Fruit fly (Drosophila melanogaster): ENCODE results near the gene cin.
A peak's percentile ranks its signal among the peaks of the same experiment; 100 is the strongest.

The cin gene

DNA sequence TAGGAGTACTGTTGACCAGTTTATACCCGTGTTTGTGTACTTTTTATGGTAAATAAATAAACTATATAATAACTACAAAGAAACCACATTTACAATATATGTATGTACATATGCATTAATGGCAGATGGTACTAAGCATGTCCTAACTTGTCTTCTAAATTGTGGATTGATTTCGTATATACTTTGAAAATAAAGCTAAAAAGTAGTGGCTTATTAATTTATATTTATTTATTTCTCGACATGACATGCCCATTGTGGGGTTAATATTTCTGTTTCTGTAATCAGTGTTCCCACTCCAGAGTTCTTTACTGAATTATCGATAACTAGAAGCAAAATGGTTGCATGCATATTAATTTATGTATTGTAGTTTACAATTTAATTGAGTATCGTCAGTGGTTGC is at the start of gene cin (continued):
- TF ChIP-seq nerfin-1 (tag; optimal IDR thresholded peaks at IDR 0.05) (no peak), CG6654 (GFP tag; optimal IDR thresholded peaks at IDR 0.05) (no peak), CG5245 (GFP tag; optimal IDR thresholded peaks at IDR 0.05) (no peak), dysf (GFP tag; IDR thresholded peaks at IDR 0.05) (peak; percentile 42; the same call in 1 of the 3 replicates), CG8924 (tag; optimal IDR thresholded peaks at IDR 0.05) (peak; percentile 51), Doc3 (GFP tag; IDR thresholded peaks at IDR 0.05; ENCODE audit: partially characterized antibody) (no peak), cad (GFP tag; optimal IDR thresholded peaks at IDR 0.05) (no peak), MESR4 (GFP tag; optimal IDR thresholded peaks at IDR 0.05) (no peak), Hmx (GFP tag; optimal IDR thresholded peaks at IDR 0.05) (no peak), dpn (GFP tag; optimal IDR thresholded peaks at IDR 0.05) (no peak), abd-A (tag; optimal IDR thresholded peaks at IDR 0.05) (no peak), CG11247 (GFP tag; IDR thresholded peaks at IDR 0.05) (no peak), CG4404 (GFP tag; IDR thresholded peaks at IDR 0.05) (peak; percentile 26; the same call in 1 of the 2 replicates), HLH4C (GFP tag; IDR thresholded peaks at IDR 0.05; ENCODE audit: partially characterized antibody) (no peak), sqz (GFP tag; optimal IDR thresholded peaks at IDR 0.05) (no peak), wor (GFP tag; IDR thresholded peaks at IDR 0.05) (no peak), Abd-B (GFP tag; optimal IDR thresholded peaks at IDR 0.05) (no peak), CG11093 (GFP tag; IDR thresholded peaks at IDR 0.05) (no peak), usp (GFP tag; optimal IDR thresholded peaks at IDR 0.05) (no peak), stwl (tag; optimal IDR thresholded peaks at IDR 0.05) (peak; percentile 59), CG4328 (GFP tag; optimal IDR thresholded peaks at IDR 0.05) (no peak), NC2β (GFP tag; optimal IDR thresholded peaks at IDR 0.05) (no peak), wdn (GFP tag; IDR thresholded peaks at IDR 0.05) (no peak), Poxn (GFP tag; IDR thresholded peaks at IDR 0.05) (no peak), chm (GFP tag; IDR thresholded peaks at IDR 0.05) (no peak), CG6854 (GFP tag; optimal IDR thresholded peaks at IDR 0.05) (no peak), CG14441 (GFP tag; IDR thresholded peaks at IDR 0.05) (no peak), unc-4 (GFP tag; IDR thresholded peaks at IDR 0.05; ENCODE audit: partially characterized antibody) (no peak), B-H1 (GFP tag; IDR thresholded peaks at IDR 0.05) (no peak), ash1 (GFP tag; optimal IDR thresholded peaks at IDR 0.05) (no peak), zfh1 (GFP tag; IDR thresholded peaks at IDR 0.05) (no peak), Atf6 (GFP tag; IDR thresholded peaks at IDR 0.05) (peak; percentile 26; the same call in 1 of the 2 replicates), bbx (GFP tag; IDR thresholded peaks at IDR 0.05; ENCODE audit: partially characterized antibody) (no peak), Hr39 (optimal IDR thresholded peaks at IDR 0.05) (no peak), trem (tag; optimal IDR thresholded peaks at IDR 0.05) (peak; percentile 30), z (GFP tag; IDR thresholded peaks at IDR 0.05) (no peak), Sin3A (optimal IDR thresholded peaks at IDR 0.05) (no peak), CG9727 (GFP tag; optimal IDR thresholded peaks at IDR 0.05) (peak; percentile 53), CG10147 (GFP tag; optimal IDR thresholded peaks at IDR 0.05) (peak; percentile 40), CG12104 (GFP tag; optimal IDR thresholded peaks at IDR 0.05) (no peak), jing (GFP tag; optimal IDR thresholded peaks at IDR 0.05) (no peak), CG3407 (GFP tag; optimal IDR thresholded peaks at IDR 0.05) (no peak), Hand (GFP tag; optimal IDR thresholded peaks at IDR 0.05) (no peak), CG17912 (GFP tag; optimal IDR thresholded peaks at IDR 0.05) (no peak), phol (tag; optimal IDR thresholded peaks at IDR 0.05) (peak; percentile 62), vvl (GFP tag; IDR thresholded peaks at IDR 0.05) (0 out of 2 replicates have a peak, but pooled peaks have one; percentile 36), Dref (GFP tag; IDR thresholded peaks at IDR 0.05) (peak; percentile 58), HmgD (GFP tag; optimal IDR thresholded peaks at IDR 0.05) (no peak), CG14050 (GFP tag; IDR thresholded peaks at IDR 0.05) (no peak), CG4707 (GFP tag; optimal IDR thresholded peaks at IDR 0.05) (no peak), CG4282 (GFP tag; optimal IDR thresholded peaks at IDR 0.05) (no peak), Sry-δ (GFP tag; optimal IDR thresholded peaks at IDR 0.05) (no peak), Elba2 (GFP tag; optimal IDR thresholded peaks at IDR 0.05) (no peak)
